Worm (Caenorhabditis elegans): ENCODE results near the gene T07G12.2.
A peak's percentile ranks its signal among the peaks of the same experiment; 100 is the strongest.

The T07G12.2 gene

ce11 chrIV:10483607-10484117 is 46.8 kb upstream of the T07G12.2 start, which contains the start of the genes F01D4.5 and ced-5 (continued):
- TF ChIP-seq F57C9.4 (tag; optimal IDR thresholded peaks at IDR 0.05) (peak; percentile 73), nhr-90 (tag; optimal IDR thresholded peaks at IDR 0.05) (no peak), zfh-2 (GFP tag; conservative IDR thresholded peaks at IDR 0.05) (no peak), unc-130 (GFP tag; optimal IDR thresholded peaks at IDR 0.05) (peak; percentile 93), nhr-27 (tag; optimal IDR thresholded peaks at IDR 0.05) (no peak), egl-18 (GFP tag; IDR thresholded peaks at IDR 0.05) (no peak), ztf-26 (tag; optimal IDR thresholded peaks at IDR 0.05) (peak; percentile 6), Y67H2A.10 (GFP tag; conservative IDR thresholded peaks at IDR 0.05) (0 out of 2 replicates have a peak, but pooled peaks have one; percentile 11), lin-26 (GFP tag; IDR thresholded peaks at IDR 0.05) (no peak), K11D2.4 (GFP tag; IDR thresholded peaks at IDR 0.05) (peak; percentile 61; the same call in 1 of the 2 replicates), cebp-1 (GFP tag; IDR thresholded peaks at IDR 0.05) (no peak), cebp-1 (tag; optimal IDR thresholded peaks at IDR 0.05) (peak; percentile 61), lin-35 (GFP tag; optimal IDR thresholded peaks at IDR 0.05) (peak in 1 of 3 experiments; percentile 54), athp-1 (tag; optimal IDR thresholded peaks at IDR 0.05) (no peak), aptf-3 (GFP tag; IDR thresholded peaks at IDR 0.05) (no peak), rcor-1 (GFP tag; IDR thresholded peaks at IDR 0.05) (peak; percentile 84), egrh-3 (GFP tag; IDR thresholded peaks at IDR 0.05) (no peak), D2030.7 (GFP tag; IDR thresholded peaks at IDR 0.05) (peak; percentile 43; the same call in 1 of the 2 replicates), madf-8 (GFP tag; conservative IDR thresholded peaks at IDR 0.05) (no peak), hlh-26 (GFP tag; conservative IDR thresholded peaks at IDR 0.05) (no peak), F49E8.2 (tag; optimal IDR thresholded peaks at IDR 0.05; ENCODE audit: insufficient read depth) (no peak), ceh-27 (GFP tag; optimal IDR thresholded peaks at IDR 0.05) (peak; percentile 82), B0261.1 (tag; optimal IDR thresholded peaks at IDR 0.05) (peak; percentile 5), snpc-1.3 (tag; optimal IDR thresholded peaks at IDR 0.05; ENCODE audit: insufficient read depth) (no peak), attf-6 (GFP tag; IDR thresholded peaks at IDR 0.05) (no peak), ceh-79 (tag; optimal IDR thresholded peaks at IDR 0.05) (no peak), lsy-27 (tag; optimal IDR thresholded peaks at IDR 0.05; ENCODE audit: borderline replicate concordance, insufficient read depth) (no peak), lin-40 (tag; optimal IDR thresholded peaks at IDR 0.05) (peak; percentile 72), nhr-179 (tag; optimal IDR thresholded peaks at IDR 0.05) (no peak), bed-1 (GFP tag; IDR thresholded peaks at IDR 0.05) (0 out of 2 replicates have a peak, but pooled peaks have one; percentile 54), lsl-1 (GFP tag; optimal IDR thresholded peaks at IDR 0.05) (peak; percentile 53), snpc-1.1 (tag; optimal IDR thresholded peaks at IDR 0.05; ENCODE audit: insufficient read depth) (no peak), Y53F4B.3 (GFP tag; IDR thresholded peaks at IDR 0.05) (no peak), ztf-22 (GFP tag; optimal IDR thresholded peaks at IDR 0.05) (peak; percentile 1), zim-3 (tag; optimal IDR thresholded peaks at IDR 0.05) (no peak), repo-1 (tag; optimal IDR thresholded peaks at IDR 0.05) (no peak), ekl-4 (GFP tag; IDR thresholded peaks at IDR 0.05) (peak; percentile 57; the same call in 1 of the 2 replicates), akir-1 (GFP tag; optimal IDR thresholded peaks at IDR 0.05) (peak; percentile 84), T07F8.4 (tag; optimal IDR thresholded peaks at IDR 0.05) (no peak), attf-5 (GFP tag; optimal IDR thresholded peaks at IDR 0.05) (peak; percentile 48), nfyb-1 (GFP tag; IDR thresholded peaks at IDR 0.05) (peak; percentile 62), tlf-1 (GFP tag; optimal IDR thresholded peaks at IDR 0.05) (peak; percentile 40), ets-4 (GFP tag; optimal IDR thresholded peaks at IDR 0.05) (no peak), B0035.1 (tag; optimal IDR thresholded peaks at IDR 0.05) (peak; percentile 69), Y95B8A.8 (GFP tag; IDR thresholded peaks at IDR 0.05) (no peak), ZK185.1 (tag; optimal IDR thresholded peaks at IDR 0.05; ENCODE audit: poor library complexity, severe bottlenecking) (peak; percentile 96), T26A5.8 (tag; optimal IDR thresholded peaks at IDR 0.05) (no peak)
